Fruit fly (Drosophila melanogaster) whole organism, adult: ENCODE measurements around the gene Gba1b.

Experiments used
- CG11617 ChIP-seq: fragments of 200-800 bp; sonication (Bioruptor generic); optimal IDR thresholded peaks from 2 replicates; lab custom pipeline; 2017; ENCODE audit warnings: mild to moderate bottlenecking, missing biosample characterization, missing genetic modification reagents, missing genetic modification characterization
- CG14711 ChIP-seq: fragments of 200-800 bp; sonication (Bioruptor generic); optimal IDR thresholded peaks from 2 replicates; lab custom pipeline; 2018; ENCODE audit warnings: missing biosample characterization, mild to moderate bottlenecking, missing genetic modification characterization, moderate library complexity
- CG7045 ChIP-seq: fragments of 200-800 bp; sonication (Bioruptor generic); optimal IDR thresholded peaks from 2 replicates; lab custom pipeline; 2017; ENCODE audit warnings: missing biosample characterization, mild to moderate bottlenecking, missing genetic modification characterization
- CG7101 ChIP-seq: fragments of 200-800 bp; sonication (Bioruptor generic); optimal IDR thresholded peaks from 2 replicates; lab custom pipeline; 2018; ENCODE audit warnings: missing biosample characterization, mild to moderate bottlenecking, missing genetic modification characterization, moderate library complexity
- Mnt ChIP-seq: fragments of 200-800 bp; sonication (Bioruptor generic); optimal IDR thresholded peaks from 2 replicates; lab custom pipeline; 2016; ENCODE audit warnings: missing biosample characterization, mild to moderate bottlenecking, missing genetic modification characterization
- bab1 ChIP-seq: fragments of 200-800 bp; sonication (Bioruptor generic); optimal IDR thresholded peaks from 3 replicates; lab custom pipeline; 2019; ENCODE audit warnings: missing biosample characterization, mild to moderate bottlenecking, missing genetic modification characterization, moderate library complexity
- cic ChIP-seq: fragments of 200-800 bp; sonication (Bioruptor generic); optimal IDR thresholded peaks from 2 replicates; lab custom pipeline; 2017; ENCODE audit warnings: missing biosample characterization, mild to moderate bottlenecking, missing genetic modification characterization, moderate library complexity

dm6 chr3R:23698835-23699234 lies 5.8 kb upstream of the Gba1b start, which contains the start of gene prt:
- TF ChIP-seq CG14711 (tag; lab: Kevin White, UChicago) = no peak
- TF ChIP-seq Mnt (GFP tag; lab: Kevin White, UChicago) = no peak
- TF ChIP-seq CG7045 (GFP tag; lab: Kevin White, UChicago) = no peak
- no peak for TF ChIP-seq CG7101
- no peak for TF ChIP-seq CG11617
- no peak for TF ChIP-seq bab1 (GFP tag; lab: Kevin White, UChicago)
- no peak for TF ChIP-seq cic (GFP tag; lab: Kevin White, UChicago)
